Worm (Caenorhabditis elegans): ENCODE data around the gene ZK1055.6.

- TF ChIP-seq dmd-4 (tag; optimal IDR thresholded peaks at IDR 0.05; ENCODE audit: borderline replicate concordance) (no peak), lin-11 (tag; optimal IDR thresholded peaks at IDR 0.05) (no peak), unc-55 (GFP tag; optimal IDR thresholded peaks at IDR 0.05) (no peak), rnt-1 (tag; optimal IDR thresholded peaks at IDR 0.05) (no peak), fkh-6 (tag; optimal IDR thresholded peaks at IDR 0.05) (no peak), nhr-11 (tag; optimal IDR thresholded peaks at IDR 0.05) (no peak)
Measured at ce11 chrV:6620809-6621208, 18.4 kb upstream of the ZK1055.6 start.

All from whole organism, late embryonic.